Worm (Caenorhabditis elegans): Measurements from ENCODE around the gene F35E8.7.

DNA sequence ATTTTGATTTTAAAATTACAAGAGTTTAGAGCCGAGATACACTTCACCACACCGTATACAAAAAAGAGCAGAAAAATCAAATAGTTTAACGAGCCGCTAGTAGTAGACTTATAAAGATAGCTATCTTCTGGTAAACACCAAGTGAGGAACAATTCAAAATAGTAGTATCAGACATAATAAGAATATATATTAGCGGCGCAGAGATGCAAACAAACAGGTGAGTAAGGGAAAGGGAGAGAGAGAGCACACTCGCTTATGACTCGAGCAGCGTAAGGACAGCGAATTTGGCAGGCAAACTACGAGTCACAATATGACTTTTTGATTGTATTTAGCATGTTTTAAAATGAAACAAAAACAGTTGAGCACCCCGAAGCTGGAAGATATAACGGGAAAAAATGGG lies 22.5 kb upstream of the F35E8.7 start:
- no peak for TF ChIP-seq pqm-1 (tag; optimal IDR thresholded peaks at IDR 0.05)
- TF ChIP-seq lin-35 (GFP tag; optimal IDR thresholded peaks at IDR 0.05): peak in 1 of 2 experiments; percentile 27
- TF ChIP-seq nhr-12 (tag; optimal IDR thresholded peaks at IDR 0.05): no peak
- no peak for TF ChIP-seq isw-1 (GFP tag; IDR thresholded peaks at IDR 0.05)
- TF ChIP-seq fos-1 (tag; optimal IDR thresholded peaks at IDR 0.05): no peak
- TF ChIP-seq ztf-4 (tag; optimal IDR thresholded peaks at IDR 0.05): no peak
- no peak for TF ChIP-seq ceh-82 (tag; optimal IDR thresholded peaks at IDR 0.05)
- no peak for TF ChIP-seq unc-62 (GFP tag; optimal IDR thresholded peaks at IDR 0.05)
- no peak for TF ChIP-seq snpc-4 (tag; optimal IDR thresholded peaks at IDR 0.05)

All from whole organism, L1 larva.